Fruit fly (Drosophila melanogaster): ENCODE measurements around the gene CG12483.

The CG12483 gene

dm6 chr3L:131151-131997 is 33.2 kb upstream of the CG12483 start (continued):
- TF ChIP-seq CG2889 (GFP tag; IDR thresholded peaks at IDR 0.05) (no peak), tin (GFP tag; optimal IDR thresholded peaks at IDR 0.05) (no peak), CG15514 (GFP tag; optimal IDR thresholded peaks at IDR 0.05) (peak; percentile 46), Gug (GFP tag; IDR thresholded peaks at IDR 0.05) (no peak), NC2α (GFP tag; optimal IDR thresholded peaks at IDR 0.05) (no peak), Ada2b (GFP tag; IDR thresholded peaks at IDR 0.05) (no peak), CG7963 (GFP tag; IDR thresholded peaks at IDR 0.05; ENCODE audit: partially characterized antibody) (peak; percentile 28; the same call in 1 of the 3 replicates), CG7271 (tag; optimal IDR thresholded peaks at IDR 0.05) (no peak), Trl (optimal IDR thresholded peaks at IDR 0.05) (peak; percentile 97 to 100), Trl (GFP tag; optimal IDR thresholded peaks at IDR 0.05) (peak; percentile 83), NK7.1 (GFP tag; optimal IDR thresholded peaks at IDR 0.05) (no peak), ftz-f1 (GFP tag; optimal IDR thresholded peaks at IDR 0.05) (peak; percentile 94), bbx (GFP tag; IDR thresholded peaks at IDR 0.05; ENCODE audit: partially characterized antibody) (peak; percentile 24; the same call in 1 of the 2 replicates), CG14860 (GFP tag; IDR thresholded peaks at IDR 0.05; ENCODE audit: partially characterized antibody) (no peak), CG8944 (GFP tag; optimal IDR thresholded peaks at IDR 0.05) (no peak), CG12659 (GFP tag; optimal IDR thresholded peaks at IDR 0.05) (no peak), crp (GFP tag; optimal IDR thresholded peaks at IDR 0.05) (no peak), fd96Cb (tag; optimal IDR thresholded peaks at IDR 0.05) (no peak), rib (GFP tag; IDR thresholded peaks at IDR 0.05) (peak; percentile 35), abd-A (tag; optimal IDR thresholded peaks at IDR 0.05) (peak; percentile 95), grn (GFP tag; optimal IDR thresholded peaks at IDR 0.05) (no peak), CG7357 (GFP tag; IDR thresholded peaks at IDR 0.05) (no peak), CG12942 (GFP tag; optimal IDR thresholded peaks at IDR 0.05) (no peak)

- TF ChIP-seq CG4360 (GFP tag; IDR thresholded peaks at IDR 0.05) (peak; percentile 88), eve (GFP tag; optimal IDR thresholded peaks at IDR 0.05) (peak in 1 of 2 experiments; percentile 83), Ets65A (GFP tag) (peak; percentile 29), Blimp-1 (GFP tag; optimal IDR thresholded peaks at IDR 0.05) (peak; percentile 42), ci (GFP tag; IDR thresholded peaks at IDR 0.05) (0 out of 3 replicates have a peak, but pooled peaks have one; percentile 17), Stat92E (GFP tag; optimal IDR thresholded peaks at IDR 0.05) (peak in 1 of 3 experiments; percentile 36), klu (GFP tag; IDR thresholded peaks at IDR 0.05) (no peak), tin (GFP tag; optimal IDR thresholded peaks at IDR 0.05) (no peak)
These were observed 32.6 kb upstream of the CG12483 start for dm6 chr3L:130798-131150.

dm6 chr3L:129311-129816 is 31.2 kb upstream of the CG12483 start, which contains the start of gene Pdk1:
Gene Pdk1 (plus strand): TSS chr3L:129450.
- TF ChIP-seq MBD-R2 (GFP tag; IDR thresholded peaks at IDR 0.05) (no peak), hkb (optimal IDR thresholded peaks at IDR 0.05) (no peak), hkb (GFP tag; IDR thresholded peaks at IDR 0.05) (peak; percentile 56), CG17385 (GFP tag; optimal IDR thresholded peaks at IDR 0.05) (peak; percentile 40), CG12391 (tag; optimal IDR thresholded peaks at IDR 0.05) (no peak), Xbp1 (GFP tag; optimal IDR thresholded peaks at IDR 0.05) (no peak), NC2α (GFP tag; optimal IDR thresholded peaks at IDR 0.05) (peak; percentile 31), CG7839 (tag; optimal IDR thresholded peaks at IDR 0.05) (peak; percentile 34), CG8924 (tag; optimal IDR thresholded peaks at IDR 0.05) (peak; percentile 5), h (optimal IDR thresholded peaks at IDR 0.05) (no peak), CG6175 (GFP tag; IDR thresholded peaks at IDR 0.05) (no peak), Drgx (GFP tag; IDR thresholded peaks at IDR 0.05) (0 out of 2 replicates have a peak, but pooled peaks have one; percentile 28), gcm (GFP tag; optimal IDR thresholded peaks at IDR 0.05) (no peak), CG8388 (GFP tag; optimal IDR thresholded peaks at IDR 0.05) (no peak), jumu (GFP tag; optimal IDR thresholded peaks at IDR 0.05) (no peak), cg (GFP tag; optimal IDR thresholded peaks at IDR 0.05) (peak; percentile 23), Chrac-16 (GFP tag; optimal IDR thresholded peaks at IDR 0.05) (no peak), CG17328 (GFP tag; IDR thresholded peaks at IDR 0.05) (no peak), ken (GFP tag; IDR thresholded peaks at IDR 0.05) (no peak), Oli (tag; optimal IDR thresholded peaks at IDR 0.05) (no peak)

Measured in whole organism, embryonic.